Fruit fly (Drosophila melanogaster): ENCODE results near the gene CG6845.

CG6845 gene

dm6 chr3L:129311-129816 lies 16.9 kb upstream of the CG6845 start, which contains the start of gene Pdk1 (continued):
- TF ChIP-seq so (GFP tag; IDR thresholded peaks at IDR 0.05) (no peak), az2 (GFP tag; optimal IDR thresholded peaks at IDR 0.05) (no peak), CG6791 (GFP tag; IDR thresholded peaks at IDR 0.05; ENCODE audit: partially characterized antibody) (peak; percentile 62; the same call in 1 of the 3 replicates), Hmr (GFP tag; optimal IDR thresholded peaks at IDR 0.05) (peak; percentile 51), tll (GFP tag; optimal IDR thresholded peaks at IDR 0.05) (peak in 1 of 2 experiments; percentile 35), CG10321 (GFP tag; IDR thresholded peaks at IDR 0.05) (peak; percentile 34; the same call in 1 of the 2 replicates), inv (GFP tag; IDR thresholded peaks at IDR 0.05; ENCODE audit: partially characterized antibody) (0 out of 2 replicates have a peak, but pooled peaks have one; percentile 8), chn (GFP tag; optimal IDR thresholded peaks at IDR 0.05) (peak; percentile 20), MTF-1 (GFP tag; optimal IDR thresholded peaks at IDR 0.05; ENCODE audit: borderline replicate concordance) (peak; percentile 31), CG3281 (GFP tag; optimal IDR thresholded peaks at IDR 0.05) (no peak), CG8478 (optimal IDR thresholded peaks at IDR 0.05) (no peak), CG33557 (GFP tag; optimal IDR thresholded peaks at IDR 0.05) (peak; percentile 35), unpg (GFP tag; optimal IDR thresholded peaks at IDR 0.05) (no peak), Dek (tag; optimal IDR thresholded peaks at IDR 0.05) (no peak), D (optimal IDR thresholded peaks at IDR 0.05) (no peak), D (GFP tag; optimal IDR thresholded peaks at IDR 0.05) (no peak), dati (GFP tag; IDR thresholded peaks at IDR 0.05) (no peak), CG2116 (GFP tag; optimal IDR thresholded peaks at IDR 0.05) (no peak), dmrt99B (tag; optimal IDR thresholded peaks at IDR 0.05) (no peak), CG11247 (GFP tag; IDR thresholded peaks at IDR 0.05) (no peak), CG11085 (GFP tag; IDR thresholded peaks at IDR 0.05) (no peak), CG11504 (tag; optimal IDR thresholded peaks at IDR 0.05) (peak; percentile 1), lbe (GFP tag; optimal IDR thresholded peaks at IDR 0.05) (peak; percentile 17), Abd-B (GFP tag; optimal IDR thresholded peaks at IDR 0.05) (no peak), unc-4 (GFP tag; IDR thresholded peaks at IDR 0.05; ENCODE audit: partially characterized antibody) (0 out of 2 replicates have a peak, but pooled peaks have one; percentile 17), Blimp-1 (GFP tag; optimal IDR thresholded peaks at IDR 0.05) (peak; percentile 53), nau (GFP tag; optimal IDR thresholded peaks at IDR 0.05) (peak; percentile 6), CG10147 (GFP tag; optimal IDR thresholded peaks at IDR 0.05) (no peak), CG10267 (tag; optimal IDR thresholded peaks at IDR 0.05) (peak; percentile 6), CG15011 (GFP tag; optimal IDR thresholded peaks at IDR 0.05) (no peak), gce (GFP tag; IDR thresholded peaks at IDR 0.05) (peak; percentile 42; the same call in 1 of the 3 replicates), rib (GFP tag; IDR thresholded peaks at IDR 0.05) (peak; percentile 48), CG1792 (GFP tag; optimal IDR thresholded peaks at IDR 0.05) (peak; percentile 2), bsh (GFP tag; optimal IDR thresholded peaks at IDR 0.05) (no peak), CG10431 (GFP tag; optimal IDR thresholded peaks at IDR 0.05) (peak; percentile 54), pfk (GFP tag; optimal IDR thresholded peaks at IDR 0.05) (peak; percentile 99), ara (GFP tag; IDR thresholded peaks at IDR 0.05) (0 out of 2 replicates have a peak, but pooled peaks have one; percentile 29), CG7928 (GFP tag; optimal IDR thresholded peaks at IDR 0.05) (no peak), CG16779 (GFP tag; IDR thresholded peaks at IDR 0.05) (no peak), dmrt11E (tag; optimal IDR thresholded peaks at IDR 0.05) (no peak), CG10543 (GFP tag; optimal IDR thresholded peaks at IDR 0.05) (peak; percentile 63), CG3726 (GFP tag; IDR thresholded peaks at IDR 0.05) (no peak), CG30020 (tag; optimal IDR thresholded peaks at IDR 0.05) (no peak), CG11696 (GFP tag; IDR thresholded peaks at IDR 0.05) (no peak), ttk (GFP tag; IDR thresholded peaks at IDR 0.05) (no peak), CG7987 (GFP tag; optimal IDR thresholded peaks at IDR 0.05) (peak; percentile 49), ash1 (GFP tag; optimal IDR thresholded peaks at IDR 0.05) (peak; percentile 81), CG13775 (GFP tag; optimal IDR thresholded peaks at IDR 0.05) (no peak), kay (GFP tag; optimal IDR thresholded peaks at IDR 0.05) (no peak)

Data from whole organism, embryonic.